Fruit fly (Drosophila melanogaster) whole organism, embryonic: Measurements from ENCODE around the gene wge.

Experiments used
- ATbp ChIP-seq: fragments of 200-800 bp; sonication (Bioruptor generic); optimal IDR thresholded peaks from 2 replicates; lab custom pipeline; 2017; ENCODE audit warnings: missing biosample characterization, mild to moderate bottlenecking, missing genetic modification characterization, missing genetic modification reagents
- Antp ChIP-seq: fragments of 200-800 bp; sonication (Bioruptor generic); optimal IDR thresholded peaks from 3 replicates; lab custom pipeline; 2016; ENCODE audit warnings: missing biosample characterization, missing genetic modification characterization
- Asciz ChIP-seq: fragments of 200-800 bp; sonication (Bioruptor generic); optimal IDR thresholded peaks from 2 replicates; lab custom pipeline; 2017; ENCODE audit warnings: missing biosample characterization, mild to moderate bottlenecking, missing genetic modification characterization, missing genetic modification reagents
- Bgb ChIP-seq: fragments of 200-800 bp; sonication (Bioruptor generic); IDR thresholded peaks from 2 replicates; pipeline ENCODE4 v1.3.6; 2022; ENCODE audit warnings: missing biosample characterization, missing genetic modification characterization; ENCODE audit not compliant: partially characterized antibody
- CG11696 ChIP-seq: fragments of 200-800 bp; sonication (Bioruptor generic); IDR thresholded peaks from 2 replicates; pipeline ENCODE4 v1.3.6; 2022; ENCODE audit warnings: missing biosample characterization, missing genetic modification characterization
- CG12769 ChIP-seq: fragments of 200-800 bp; sonication (Bioruptor generic); optimal IDR thresholded peaks from 2 replicates; lab custom pipeline; 2019; ENCODE audit warnings: missing biosample characterization, mild to moderate bottlenecking, missing genetic modification characterization, moderate library complexity
- CG13624 ChIP-seq: fragments of 200-800 bp; sonication (Bioruptor generic); optimal IDR thresholded peaks from 2 replicates; lab custom pipeline; 2016; ENCODE audit warnings: missing biosample characterization, missing genetic modification characterization
- CG14441 ChIP-seq: fragments of 200-800 bp; sonication (Bioruptor generic); IDR thresholded peaks from 2 replicates; pipeline ENCODE4 v1.3.6; 2022; ENCODE audit warnings: missing biosample characterization, missing genetic modification characterization
- CG15696 ChIP-seq: fragments of 200-800 bp; sonication (Bioruptor generic); optimal IDR thresholded peaks from 2 replicates; lab custom pipeline; 2019; ENCODE audit warnings: missing biosample characterization, mild to moderate bottlenecking, missing genetic modification characterization, moderate library complexity
- CG17359 ChIP-seq: fragments of 200-800 bp; sonication (Bioruptor generic); optimal IDR thresholded peaks from 3 replicates; lab custom pipeline; 2018; ENCODE audit warnings: missing biosample characterization, mild to moderate bottlenecking, missing genetic modification characterization, moderate library complexity
- CG18011 ChIP-seq: fragments of 200-800 bp; sonication (Bioruptor generic); optimal IDR thresholded peaks from 2 replicates; lab custom pipeline; 2017; ENCODE audit warnings: missing biosample characterization, missing genetic modification characterization, mild to moderate bottlenecking, moderate library complexity, missing genotype
- CG18262 ChIP-seq: fragments of 200-800 bp; optimal IDR thresholded peaks from 3 replicates; lab custom pipeline; 2019; ENCODE audit warnings: missing biosample characterization, mild to moderate bottlenecking, missing genetic modification characterization, moderate library complexity
- CG18476 ChIP-seq: fragments of 200-800 bp; sonication (Bioruptor generic); optimal IDR thresholded peaks from 2 replicates; lab custom pipeline; 2016; ENCODE audit warnings: missing biosample characterization, mild to moderate bottlenecking, missing genetic modification characterization
- CG2116 ChIP-seq: fragments of 200-800 bp; sonication (Bioruptor generic); optimal IDR thresholded peaks from 3 replicates; lab custom pipeline; 2018; ENCODE audit warnings: missing biosample characterization, mild to moderate bottlenecking, missing genetic modification characterization
- CG3065 ChIP-seq: fragments of 200-800 bp; sonication (Bioruptor generic); optimal IDR thresholded peaks from 2 replicates; lab custom pipeline; 2016; ENCODE audit warnings: missing biosample characterization, missing genetic modification characterization
- CG34224 ChIP-seq: fragments of 200-800 bp; sonication (Bioruptor generic); IDR thresholded peaks from 3 replicates; pipeline ENCODE4 v1.3.6; 2022; ENCODE audit warnings: missing biosample characterization, missing genetic modification characterization; ENCODE audit not compliant: partially characterized antibody
- CG34422 ChIP-seq: fragments of 200-800 bp; sonication (Bioruptor generic); IDR thresholded peaks from 3 replicates; pipeline ENCODE4 v1.3.6; 2022; ENCODE audit warnings: missing biosample characterization, missing genetic modification characterization
- CG3726 ChIP-seq: fragments of 200-800 bp; sonication (Bioruptor generic); IDR thresholded peaks from 3 replicates; pipeline ENCODE4, ENCODE4 v1.3.6; 2022; ENCODE audit warnings: missing biosample characterization, missing genetic modification characterization
- CG3995 ChIP-seq: fragments of 200-800 bp; sonication (Bioruptor generic); optimal IDR thresholded peaks from 3 replicates; lab custom pipeline; 2016; ENCODE audit warnings: missing biosample characterization, missing genetic modification characterization
- CG42726 ChIP-seq: fragments of 200-800 bp; sonication (Bioruptor generic); IDR thresholded peaks from 2 replicates; pipeline ENCODE4 v1.3.6; 2022; ENCODE audit warnings: missing biosample characterization, missing genetic modification characterization; ENCODE audit not compliant: partially characterized antibody
- CG4328 ChIP-seq: fragments of 200-800 bp; sonication (Bioruptor generic); optimal IDR thresholded peaks from 3 replicates; lab custom pipeline; 2017; ENCODE audit warnings: missing biosample characterization, missing genetic modification reagents, missing genetic modification characterization
- CG5180 ChIP-seq: fragments of 200-800 bp; sonication (Bioruptor generic); optimal IDR thresholded peaks from 3 replicates; lab custom pipeline; 2017; ENCODE audit warnings: missing biosample characterization, missing genetic modification characterization, mild to moderate bottlenecking, moderate library complexity, missing genetic modification reagents
- CG8944 ChIP-seq: fragments of 200-800 bp; sonication (Bioruptor generic); optimal IDR thresholded peaks from 3 replicates; lab custom pipeline; 2016; ENCODE audit warnings: missing biosample characterization, missing genetic modification characterization
- CG9797 ChIP-seq: fragments of 200-800 bp; sonication (Bioruptor generic); optimal IDR thresholded peaks from 3 replicates; lab custom pipeline; 2018; ENCODE audit warnings: missing biosample characterization, mild to moderate bottlenecking, missing genetic modification characterization
- Dref ChIP-seq: fragments of 200-800 bp; sonication (Bioruptor generic); IDR thresholded peaks from 2 replicates; pipeline ENCODE4 v1.3.6; 2022; ENCODE audit warnings: missing biosample characterization, missing genetic modification characterization
- Drgx ChIP-seq: fragments of 200-800 bp; sonication (Bioruptor generic); IDR thresholded peaks from 2 replicates; pipeline ENCODE4 v1.3.6; 2022; ENCODE audit warnings: missing biosample characterization, missing genetic modification characterization
- Mad ChIP-seq: fragments of 200-800 bp; sonication (Bioruptor generic); optimal IDR thresholded peaks from 2 replicates; lab custom pipeline; 2016; ENCODE audit warnings: missing biosample characterization, missing genetic modification characterization
- Med ChIP-seq: fragments of 200-800 bp; sonication (Bioruptor generic); peaks from one replicate; lab custom pipeline; 2016; ENCODE audit warnings: missing biosample characterization, missing genetic modification characterization, mild to moderate bottlenecking, inconsistent platforms, moderate library complexity
- Mes4 ChIP-seq: fragments of 200-800 bp; sonication (Bioruptor generic); optimal IDR thresholded peaks from 2 replicates; lab custom pipeline; 2016; ENCODE audit warnings: missing biosample characterization, missing genetic modification characterization
- Oaz ChIP-seq: fragments of 200-800 bp; sonication (Bioruptor generic); IDR thresholded peaks from 2 replicates; pipeline ENCODE4 v1.3.6; 2022; ENCODE audit warnings: missing biosample characterization, missing genetic modification characterization
- Scr ChIP-seq: fragments of 200-800 bp; sonication (Bioruptor generic); IDR thresholded peaks from 2 replicates; pipeline ENCODE4 v1.3.6; 2022; ENCODE audit warnings: missing biosample characterization, missing genetic modification characterization; ENCODE audit not compliant: partially characterized antibody
- Sox102F ChIP-seq: fragments of 200-800 bp; sonication (Bioruptor generic); optimal IDR thresholded peaks from 2 replicates; lab custom pipeline; 2018; ENCODE audit warnings: missing biosample characterization, mild to moderate bottlenecking, missing genetic modification characterization, moderate library complexity
- Spps ChIP-seq: fragments of 200-800 bp; sonication (Bioruptor generic); optimal IDR thresholded peaks from 2 replicates; lab custom pipeline; 2018; ENCODE audit warnings: missing biosample characterization, mild to moderate bottlenecking, missing genetic modification characterization
- TFAM ChIP-seq: fragments of 200-800 bp; sonication (Bioruptor generic); optimal IDR thresholded peaks from 2 replicates; lab custom pipeline; 2017; ENCODE audit warnings: missing biosample characterization, missing genetic modification characterization, inconsistent platforms
- Taf1 ChIP-seq: fragments of 200-800 bp; sonication (Bioruptor generic); IDR thresholded peaks from 2 replicates; pipeline ENCODE4 v1.3.6; 2022; ENCODE audit warnings: missing biosample characterization, missing genetic modification characterization
- Tbp ChIP-seq: fragments of >200 bp; optimal IDR thresholded peaks from 2 replicates; lab custom pipeline; 2018; ENCODE audit warnings: missing biosample characterization, missing genetic modification characterization
- Xbp1 ChIP-seq: fragments of 200-800 bp; sonication (Bioruptor generic); optimal IDR thresholded peaks from 3 replicates; lab custom pipeline; 2016; ENCODE audit warnings: missing biosample characterization, mild to moderate bottlenecking, missing genetic modification characterization
- ac ChIP-seq: fragments of 200-800 bp; sonication (Bioruptor generic); optimal IDR thresholded peaks from 3 replicates; lab custom pipeline; 2017; ENCODE audit warnings: missing biosample characterization, mild to moderate bottlenecking, missing genetic modification characterization
- al ChIP-seq: fragments of 200-800 bp; sonication (Bioruptor generic); IDR thresholded peaks from 2 replicates; pipeline ENCODE4 v1.3.6; 2022; ENCODE audit warnings: missing biosample characterization, missing genetic modification characterization
- ato ChIP-seq: fragments of 200-800 bp; sonication (Bioruptor generic); IDR thresholded peaks from 2 replicates; pipeline ENCODE4 v1.3.6; 2022; ENCODE audit warnings: missing biosample characterization, missing genetic modification characterization; ENCODE audit not compliant: partially characterized antibody
- bcd ChIP-seq: fragments of 200-800 bp; sonication (Bioruptor generic); optimal IDR thresholded peaks from 2 replicates; lab custom pipeline; 2017; ENCODE audit warnings: missing biosample characterization, mild to moderate bottlenecking, missing genetic modification characterization
- cad ChIP-seq: fragments of >200 bp; optimal IDR thresholded peaks from 2 replicates; lab custom pipeline; 2017; ENCODE audit warnings: missing biosample characterization, missing genetic modification characterization
- crc ChIP-seq: fragments of 200-800 bp; sonication (Bioruptor generic); optimal IDR thresholded peaks from 2 replicates; lab custom pipeline; 2016; ENCODE audit warnings: missing biosample characterization, missing genetic modification characterization
- gcm ChIP-seq: fragments of 200-800 bp; sonication (Bioruptor generic); optimal IDR thresholded peaks from 2 replicates; lab custom pipeline; 2019; ENCODE audit warnings: missing biosample characterization, mild to moderate bottlenecking, missing genetic modification characterization, moderate library complexity
- knrl ChIP-seq: fragments of 200-800 bp; sonication (Bioruptor generic); IDR thresholded peaks from 3 replicates; pipeline ENCODE4 v1.3.6; 2022; ENCODE audit warnings: missing biosample characterization, missing genetic modification characterization; ENCODE audit not compliant: partially characterized antibody
- pros ChIP-seq: fragments of 200-800 bp; sonication (Bioruptor generic); optimal IDR thresholded peaks from 3 replicates; lab custom pipeline; 2019; ENCODE audit warnings: missing biosample characterization, mild to moderate bottlenecking, missing genetic modification characterization, moderate library complexity
- row ChIP-seq: fragments of 200-800 bp; sonication (Bioruptor generic); IDR thresholded peaks from 3 replicates; pipeline ENCODE4 v1.3.6; 2022; ENCODE audit warnings: missing biosample characterization, missing genetic modification characterization
- run ChIP-seq: fragments of 200-800 bp; sonication (Bioruptor generic); optimal IDR thresholded peaks from 3 replicates; lab custom pipeline; 2018; ENCODE audit warnings: missing biosample characterization, mild to moderate bottlenecking, missing genetic modification characterization
- sisA ChIP-seq: fragments of 200-800 bp; sonication (Bioruptor generic); IDR thresholded peaks from 2 replicates; pipeline ENCODE4 v1.3.6; 2022; ENCODE audit warnings: missing biosample characterization, missing genetic modification characterization
- sqz ChIP-seq: fragments of 200-800 bp; sonication (Bioruptor generic); optimal IDR thresholded peaks from 3 replicates; lab custom pipeline; 2018; ENCODE audit warnings: missing biosample characterization, mild to moderate bottlenecking, missing genetic modification characterization
- sr ChIP-seq: fragments of 200-800 bp; sonication (Bioruptor generic); IDR thresholded peaks from 3 replicates; pipeline ENCODE4 v1.3.6; 2022; ENCODE audit warnings: missing biosample characterization, missing genetic modification characterization
- yki ChIP-seq: fragments of >200 bp; optimal IDR thresholded peaks from 3 replicates; lab custom pipeline; 2018

wge gene

dm6 chr3R:22745432-22745831 is 24.5 kb upstream of the wge start, which contains the start of the genes vret and HP1c (continued):
- TF ChIP-seq CG18476 (no peak), CG14441 (GFP tag; lab: Robert Waterston, UW) (no peak), Med (GFP tag; lab: Kevin White, UChicago) (peak; percentile 76), Dref (peak; percentile 36; the same call in 1 of the 2 replicates), sqz (GFP tag; lab: Kevin White, UChicago) (no peak), CG8944 (GFP tag; lab: Kevin White, UChicago) (no peak), yki (lab: Kevin White, UChicago) (no peak), row (no peak), Scr (GFP tag; lab: Robert Waterston, UW) (peak; percentile 38; the same call in 1 of the 2 replicates), CG11696 (no peak), ac (GFP tag; lab: Kevin White, UChicago) (no peak), Spps (no peak), CG4328 (GFP tag; lab: Kevin White, UChicago) (no peak), CG12769 (tag; lab: Kevin White, UChicago) (no peak), gcm (no peak), Xbp1 (GFP tag; lab: Kevin White, UChicago) (no peak), crc (GFP tag; lab: Kevin White, UChicago) (no peak), Oaz (GFP tag; lab: Robert Waterston, UW) (no peak), Bgb (GFP tag; lab: Robert Waterston, UW) (0 out of 2 replicates have a peak, but pooled peaks have one; percentile 10), CG15696 (tag; lab: Kevin White, UChicago) (no peak), ATbp (GFP tag; lab: Kevin White, UChicago) (no peak), Drgx (GFP tag; lab: Robert Waterston, UW) (no peak), CG17359 (tag; lab: Kevin White, UChicago) (no peak), al (GFP tag; lab: Robert Waterston, UW) (no peak), run (tag; lab: Kevin White, UChicago) (no peak), Antp (GFP tag; lab: Kevin White, UChicago) (no peak), CG34422 (peak; percentile 31; the same call in 1 of the 3 replicates), sr (GFP tag; lab: Robert Waterston, UW) (no peak), CG3065 (GFP tag; lab: Kevin White, UChicago) (no peak), ato (GFP tag; lab: Robert Waterston, UW) (no peak), pros (no peak), CG3726 (no peak), Asciz (GFP tag; lab: Kevin White, UChicago) (no peak), CG13624 (no peak), Mad (GFP tag; lab: Kevin White, UChicago) (no peak), CG18011 (GFP tag; lab: Kevin White, UChicago) (no peak), TFAM (GFP tag; lab: Kevin White, UChicago) (no peak), CG42726 (no peak), Taf1 (no peak), bcd (GFP tag; lab: Kevin White, UChicago) (no peak), CG5180 (GFP tag; lab: Kevin White, UChicago) (no peak), Tbp (GFP tag; lab: Kevin White, UChicago) (no peak), Sox102F (no peak), sisA (no peak), CG9797 (GFP tag; lab: Kevin White, UChicago) (peak; percentile 85), knrl (GFP tag; lab: Robert Waterston, UW) (no peak), cad (GFP tag; lab: Kevin White, UChicago) (no peak), CG34224 (GFP tag; lab: Robert Waterston, UW) (peak; percentile 37; the same call in 1 of the 3 replicates), CG2116 (GFP tag; lab: Kevin White, UChicago) (peak; percentile 43), CG18262 (tag; lab: Kevin White, UChicago) (no peak), CG3995 (peak; percentile 47), Mes4 (GFP tag; lab: Kevin White, UChicago) (no peak)
